In genomic region chr3L:635016-635363, dm6 we compare ENCODE assay signal across 1 fruit fly cellular context.
TF ChIP-seq lines count a peak whose summit lies in the region.

No protein-coding gene starts in this region.

TF ChIP-seq in whole organism, embryonic, 481 proteins besides CTCF, POLR2A, EP300 and RAD21 (continued from another document):
- TF ChIP-seq crol (GFP tag; IDR thresholded peaks at IDR 0.05; lab: Robert Waterston, UW) (peak; percentile 72; the same call in 1 of the 2 replicates), CG17802 (tag; optimal IDR thresholded peaks at IDR 0.05; lab: Kevin White, UChicago) (no peak), CG12942 (GFP tag; optimal IDR thresholded peaks at IDR 0.05; lab: Kevin White, UChicago) (no peak), ro (GFP tag; IDR thresholded peaks at IDR 0.05; lab: Robert Waterston, UW) (0 out of 2 replicates have a peak, but pooled peaks have one; percentile 4)
TF ChIP-seq in whole organism, embryonic: peak in this region for 15.
